Worm (Caenorhabditis elegans) whole organism, L1 larva: ENCODE measurements around the gene unk-1.

Experiments
- C16A3.4 ChIP-seq: fragments of 150-350 bp; optimal IDR thresholded peaks from 2 replicates; lab custom pipeline; 2014; ENCODE audit warnings: missing biosample characterization, missing genetic modification characterization
- C34B4.2 ChIP-seq: sonication (generic microtip); optimal IDR thresholded peaks from 2 replicates; lab custom pipeline; 2017; ENCODE audit warnings: mild to moderate bottlenecking, missing genetic modification characterization, missing compliant biosample characterization
- ama-1 ChIP-seq: fragments of 150-350 bp; optimal IDR thresholded peaks from 2 replicates; lab custom pipeline; 2014
- blmp-1 ChIP-seq: fragments of 150-350 bp; optimal IDR thresholded peaks from 2 replicates; lab custom pipeline; 2014; ENCODE audit warnings: missing biosample characterization, missing genetic modification characterization
- ceh-8 ChIP-seq: fragments of 200-800 bp; sonication (Bioruptor generic); optimal IDR thresholded peaks from 2 replicates; lab custom pipeline; 2018; ENCODE audit warnings: mild to moderate bottlenecking, missing genetic modification characterization, moderate library complexity, missing compliant biosample characterization
- ceh-88 ChIP-seq: fragments of 200-800 bp; sonication (Bioruptor generic); IDR thresholded peaks from 2 replicates; pipeline ENCODE4 v1.3.6; 2022; ENCODE audit warnings: missing genetic modification characterization, missing compliant biosample characterization
- dsc-1 ChIP-seq: sonication (generic microtip); optimal IDR thresholded peaks from 2 replicates; lab custom pipeline; 2016; ENCODE audit warnings: mild to moderate bottlenecking, missing genetic modification characterization, missing compliant biosample characterization
- efl-1 ChIP-seq, 4 experiments: fragments of 150-350 bp; optimal IDR thresholded peaks in 3 of 4; peaks in 1 of 4; 1 replicate in 1 of 4; 2 replicates in 3 of 4; lab custom pipeline; 2014; ENCODE audit warnings: missing biosample characterization in 2 of 4, missing genetic modification characterization in 2 of 4, missing genetic modification reagents in 2 of 4
- egl-13 ChIP-seq: sonication (generic microtip); optimal IDR thresholded peaks from 2 replicates; lab custom pipeline; 2016; ENCODE audit warnings: missing genotype, missing genetic modification reagents, missing genetic modification characterization, missing compliant biosample characterization
- elt-2 ChIP-seq: sonication (generic microtip); optimal IDR thresholded peaks from 2 replicates; lab custom pipeline; 2016; ENCODE audit warnings: missing genetic modification characterization, mild to moderate bottlenecking, inconsistent platforms, missing compliant biosample characterization, missing genetic modification reagents
- elt-3 ChIP-seq, 6 experiments: fragments of 150-350 bp in 1 of 6; sonication (generic microtip); optimal IDR thresholded peaks; 2 replicates each; lab custom pipeline; 2017 to 2018; ENCODE audit warnings: missing biosample characterization in 6 of 6, missing genetic modification characterization in 6 of 6, inconsistent platforms in 1 of 6
- fkh-10 ChIP-seq: sonication (generic microtip); optimal IDR thresholded peaks from 2 replicates; lab custom pipeline; 2017; ENCODE audit warnings: missing biosample characterization, missing genetic modification reagents, missing genetic modification characterization
- grh-1 ChIP-seq: fragments of 200-800 bp; sonication (Bioruptor generic); IDR thresholded peaks from 2 replicates; pipeline ENCODE4 v1.3.6; 2022; ENCODE audit warnings: missing genetic modification reagents, missing genetic modification characterization, missing compliant biosample characterization
- irx-1 ChIP-seq: sonication (generic microtip); optimal IDR thresholded peaks from 2 replicates; lab custom pipeline; 2016; ENCODE audit warnings: missing genetic modification characterization, missing compliant biosample characterization
- jun-1 ChIP-seq: fragments of 150-350 bp; optimal IDR thresholded peaks from 2 replicates; lab custom pipeline; 2014; ENCODE audit warnings: missing biosample characterization, missing genetic modification reagents, missing genetic modification characterization
- lin-14 ChIP-seq: fragments of 200-800 bp; sonication (Bioruptor generic); optimal IDR thresholded peaks from 2 replicates; lab custom pipeline; 2018; ENCODE audit warnings: mild to moderate bottlenecking, missing genetic modification characterization, moderate library complexity, missing compliant biosample characterization
- lin-15B ChIP-seq: fragments of 150-350 bp; sonication (generic microtip); optimal IDR thresholded peaks from 3 replicates; lab custom pipeline; 2014; ENCODE audit warnings: missing biosample characterization, missing genetic modification characterization
- lin-35 ChIP-seq, 2 experiments: fragments of 150-350 bp; optimal IDR thresholded peaks; 2 replicates each; lab custom pipeline; 2014; ENCODE audit warnings: missing biosample characterization in 2 of 2, missing genetic modification characterization in 2 of 2, missing genetic modification reagents in 2 of 2
- lin-39 ChIP-seq: fragments of 150-350 bp; optimal IDR thresholded peaks from 2 replicates; lab custom pipeline; 2014; ENCODE audit warnings: missing biosample characterization, missing genetic modification reagents, missing genetic modification characterization
- lir-3 ChIP-seq: sonication (generic microtip); optimal IDR thresholded peaks from 2 replicates; lab custom pipeline; 2016; ENCODE audit warnings: mild to moderate bottlenecking, missing genetic modification characterization, moderate library complexity, missing compliant biosample characterization; ENCODE audit not compliant: poor library complexity
- mef-2 ChIP-seq: fragments of 150-350 bp; optimal IDR thresholded peaks from 2 replicates; lab custom pipeline; 2014; ENCODE audit warnings: missing biosample characterization, missing genetic modification characterization
- nhr-11 ChIP-seq: fragments of 150-350 bp; optimal IDR thresholded peaks from 2 replicates; lab custom pipeline; 2014; ENCODE audit warnings: missing biosample characterization, missing genetic modification characterization
- nhr-19 ChIP-seq: fragments of 200-800 bp; sonication (Bioruptor generic); conservative IDR thresholded peaks from 2 replicates; pipeline ENCODE4 v1.3.6; 2022; ENCODE audit warnings: missing genetic modification characterization, missing compliant biosample characterization
- nhr-20 ChIP-seq: sonication (generic microtip); optimal IDR thresholded peaks from 2 replicates; lab custom pipeline; 2016; ENCODE audit warnings: mild to moderate bottlenecking, missing genetic modification characterization, missing compliant biosample characterization
- nhr-237 ChIP-seq: fragments of 150-350 bp; optimal IDR thresholded peaks from 2 replicates; lab custom pipeline; 2014; ENCODE audit warnings: missing biosample characterization, missing genetic modification characterization
- nhr-71 ChIP-seq: sonication (generic microtip); optimal IDR thresholded peaks from 2 replicates; lab custom pipeline; 2016; ENCODE audit warnings: mild to moderate bottlenecking, missing genetic modification characterization, moderate library complexity, missing compliant biosample characterization
- nhr-77 ChIP-seq: fragments of 150-350 bp; optimal IDR thresholded peaks from 2 replicates; lab custom pipeline; 2014; ENCODE audit warnings: missing biosample characterization, missing genetic modification characterization
- nhr-85 ChIP-seq: sonication (generic microtip); peaks from one replicate; lab custom pipeline; 2016; ENCODE audit warnings: missing genetic modification characterization, inconsistent platforms, missing compliant biosample characterization
- nhr-90 ChIP-seq: sonication (generic microtip); optimal IDR thresholded peaks from 2 replicates; lab custom pipeline; 2016; ENCODE audit warnings: mild to moderate bottlenecking, missing genetic modification characterization, missing compliant biosample characterization; ENCODE audit not compliant: poor library complexity
- pag-3 ChIP-seq: sonication (generic microtip); optimal IDR thresholded peaks from 2 replicates; lab custom pipeline; 2017; ENCODE audit warnings: missing genetic modification characterization, mild to moderate bottlenecking, missing compliant biosample characterization, antibody characterized with exemption, borderline replicate concordance; ENCODE audit not compliant: insufficient read depth
- snu-23 ChIP-seq: sonication (generic microtip); optimal IDR thresholded peaks from 2 replicates; lab custom pipeline; 2016; ENCODE audit warnings: missing genetic modification characterization, missing compliant biosample characterization
- sox-4 ChIP-seq: sonication (generic microtip); optimal IDR thresholded peaks from 2 replicates; lab custom pipeline; 2016; ENCODE audit warnings: missing genetic modification characterization, missing compliant biosample characterization
- sptf-1 ChIP-seq: fragments of 150-350 bp; optimal IDR thresholded peaks from 2 replicates; lab custom pipeline; 2014; ENCODE audit warnings: missing biosample characterization, missing genetic modification characterization
- tlp-1 ChIP-seq: fragments of 150-350 bp; optimal IDR thresholded peaks from 2 replicates; lab custom pipeline; 2014; ENCODE audit warnings: missing biosample characterization, missing genetic modification characterization
- unc-30 ChIP-seq: sonication (generic microtip); optimal IDR thresholded peaks from 2 replicates; lab custom pipeline; 2017; ENCODE audit warnings: missing biosample characterization, missing genetic modification characterization
- zip-4 ChIP-seq: fragments of 200-800 bp; sonication (Bioruptor generic); optimal IDR thresholded peaks from 2 replicates; lab custom pipeline; 2018; ENCODE audit warnings: mild to moderate bottlenecking, missing genetic modification characterization, moderate library complexity, missing compliant biosample characterization
- ztf-11 ChIP-seq, 2 experiments: sonication (generic microtip); optimal IDR thresholded peaks; 2 replicates each; lab custom pipeline; 2016 to 2017; ENCODE audit warnings: missing genetic modification characterization in 2 of 2, missing biosample characterization in 1 of 2, missing compliant biosample characterization in 1 of 2
- ztf-4 ChIP-seq: fragments of 150-350 bp; optimal IDR thresholded peaks from 2 replicates; lab custom pipeline; 2014; ENCODE audit warnings: missing biosample characterization, missing genetic modification characterization

unk-1 gene

ce11 chrX:7998942-7999341 lies 15.8 kb upstream of the unk-1 start:
- TF ChIP-seq irx-1 (tag; lab: Kevin White, UChicago) (no peak), dsc-1 (tag; lab: Kevin White, UChicago) (no peak), nhr-237 (tag; lab: Kevin White, UChicago) (no peak), nhr-90 (tag; lab: Kevin White, UChicago) (no peak), nhr-11 (tag; lab: Kevin White, UChicago) (no peak), snu-23 (GFP tag; lab: Kevin White, UChicago) (no peak), C34B4.2 (no peak), ztf-4 (tag; lab: Kevin White, UChicago) (no peak), nhr-77 (tag; lab: Kevin White, UChicago) (no peak), lin-39 (tag; lab: Kevin White, UChicago) (no peak), elt-3 (tag; optimal IDR thresholded peaks at IDR 0.05; lab: Kevin White, UChicago) (no peak), tlp-1 (tag; lab: Kevin White, UChicago) (no peak), lin-15B (tag; lab: Kevin White, UChicago) (no peak)

ce11 chrX:8003663-8004062 lies 11.1 kb upstream of the unk-1 start, which contains the start of the genes F45E1.1 and F45E1.2:
Gene F45E1.1, plus strand, starts transcription at chrX:8003682.
Gene F45E1.2, plus strand, starts transcription at chrX:8003733.
- TF ChIP-seq elt-2 (tag; lab: Kevin White, UChicago) = no peak
- TF ChIP-seq unc-30 = no peak
- TF ChIP-seq lir-3 (tag; lab: Kevin White, UChicago) = no peak
- no peak for TF ChIP-seq C16A3.4 (tag; lab: Kevin White, UChicago)
- no peak for TF ChIP-seq ama-1 (lab: Kevin White, UChicago)
- no peak for TF ChIP-seq lin-14 (GFP tag; lab: Kevin White, UChicago)
- TF ChIP-seq jun-1 (tag; lab: Kevin White, UChicago) = no peak
- no peak for TF ChIP-seq zip-4 (GFP tag; lab: Kevin White, UChicago)
- no peak for TF ChIP-seq lin-15B (tag; lab: Kevin White, UChicago)

- no peak for TF ChIP-seq ztf-11 (tag; optimal IDR thresholded peaks at IDR 0.05; lab: Kevin White, UChicago)
- TF ChIP-seq blmp-1 (tag; lab: Kevin White, UChicago) = peak; percentile 6
Measured at ce11 chrX:8004845-8005244, 9.9 kb upstream of the unk-1 start.

ce11 chrX:8005967-8006366 lies 8.8 kb upstream of the unk-1 start:
- TF ChIP-seq efl-1 (optimal IDR thresholded peaks at IDR 0.05; lab: Kevin White, UChicago) (no peak), efl-1 (GFP tag; optimal IDR thresholded peaks at IDR 0.05 in 1 of 2; lab: Kevin White, UChicago) (no peak)
- TF ChIP-seq, all 84 proteins: peak for 0

ce11 chrX:8010652-8011051 lies 4.1 kb upstream of the unk-1 start:
- no peak for TF ChIP-seq sox-4 (tag; lab: Kevin White, UChicago)
- TF ChIP-seq nhr-71 (tag; lab: Kevin White, UChicago) = peak; percentile 16
- TF ChIP-seq ceh-8 (GFP tag; lab: Kevin White, UChicago) = no peak
- no peak for TF ChIP-seq ceh-88 (GFP tag; lab: Robert Waterston, UW)
- peak; percentile 84 for TF ChIP-seq nhr-85 (tag; lab: Kevin White, UChicago)
- no peak for TF ChIP-seq fkh-10 (GFP tag; lab: Kevin White, UChicago)
- no peak for TF ChIP-seq pag-3 (tag; lab: Kevin White, UChicago)
- no peak for TF ChIP-seq lin-35 (GFP tag; optimal IDR thresholded peaks at IDR 0.05; lab: Kevin White, UChicago)
- TF ChIP-seq lin-14 (GFP tag; lab: Kevin White, UChicago) = peak; percentile 66
- TF ChIP-seq C16A3.4 (tag; lab: Kevin White, UChicago) = no peak
- TF ChIP-seq ama-1 (lab: Kevin White, UChicago) = no peak
- no peak for TF ChIP-seq grh-1 (GFP tag; lab: Robert Waterston, UW)
- no peak for TF ChIP-seq egl-13 (tag; lab: Kevin White, UChicago)
- peak; percentile 22 for TF ChIP-seq nhr-20 (tag; lab: Kevin White, UChicago)
- TF ChIP-seq nhr-19 (GFP tag; lab: Robert Waterston, UW) = no peak
- no peak for TF ChIP-seq mef-2 (tag; lab: Kevin White, UChicago)
- no peak for TF ChIP-seq sptf-1 (tag; lab: Kevin White, UChicago)
- TF ChIP-seq snu-23 (GFP tag; lab: Kevin White, UChicago) = peak; percentile 37
